Fruit fly (Drosophila melanogaster) whole organism, embryonic: ENCODE data around the gene Ubc4.
A peak's percentile ranks its signal among the peaks of the same experiment; 100 is the strongest.

Experiments used
- Atf3 ChIP-seq: fragments of 200-800 bp; sonication (Bioruptor generic); optimal IDR thresholded peaks from 3 replicates; lab custom pipeline; 2016; ENCODE audit warnings: missing biosample characterization, missing genetic modification characterization
- CG1024 ChIP-seq: fragments of 200-800 bp; sonication (Bioruptor generic); IDR thresholded peaks from 2 replicates; pipeline ENCODE4 v1.3.6; 2022; ENCODE audit warnings: missing biosample characterization, missing genetic modification characterization
- CG11504 ChIP-seq: fragments of 200-800 bp; sonication (Bioruptor generic); optimal IDR thresholded peaks from 3 replicates; lab custom pipeline; 2019; ENCODE audit warnings: missing biosample characterization, mild to moderate bottlenecking, missing genetic modification characterization, moderate library complexity
- CG11723 ChIP-seq: fragments of 200-800 bp; sonication (Bioruptor generic); optimal IDR thresholded peaks from 2 replicates; lab custom pipeline; 2017; ENCODE audit warnings: missing biosample characterization, mild to moderate bottlenecking, missing genetic modification characterization
- CG13775 ChIP-seq: fragments of 200-800 bp; sonication (Bioruptor generic); optimal IDR thresholded peaks from 3 replicates; lab custom pipeline; 2017; ENCODE audit warnings: missing biosample characterization, mild to moderate bottlenecking, missing genetic modification characterization
- CG16813 ChIP-seq: fragments of 200-800 bp; sonication (Bioruptor generic); IDR thresholded peaks from 3 replicates; pipeline ENCODE4 v1.3.6; 2022; ENCODE audit warnings: missing biosample characterization, missing genetic modification characterization; ENCODE audit not compliant: partially characterized antibody
- CG17829 ChIP-seq: fragments of 200-800 bp; optimal IDR thresholded peaks from 2 replicates; lab custom pipeline; 2019; ENCODE audit warnings: missing biosample characterization, mild to moderate bottlenecking, missing genetic modification characterization, moderate library complexity
- CG2116 ChIP-seq: fragments of 200-800 bp; sonication (Bioruptor generic); optimal IDR thresholded peaks from 3 replicates; lab custom pipeline; 2018; ENCODE audit warnings: missing biosample characterization, mild to moderate bottlenecking, missing genetic modification characterization
- CG2678 ChIP-seq: fragments of 200-800 bp; sonication (Bioruptor generic); optimal IDR thresholded peaks from 3 replicates; lab custom pipeline; 2019; ENCODE audit warnings: missing biosample characterization, mild to moderate bottlenecking, missing genetic modification characterization, moderate library complexity
- CG6254 ChIP-seq: fragments of 200-800 bp; sonication (Bioruptor generic); optimal IDR thresholded peaks from 3 replicates; lab custom pipeline; 2017; ENCODE audit warnings: mild to moderate bottlenecking, missing biosample characterization, missing genetic modification reagents, missing genetic modification characterization
- CG6683 ChIP-seq: fragments of 200-800 bp; sonication (Bioruptor generic); optimal IDR thresholded peaks from 2 replicates; lab custom pipeline; 2017; ENCODE audit warnings: missing biosample characterization, mild to moderate bottlenecking, missing genetic modification characterization, missing genetic modification reagents
- CG7963 ChIP-seq: fragments of 200-800 bp; sonication (Bioruptor generic); IDR thresholded peaks from 3 replicates; pipeline ENCODE4 v1.3.6; 2022; ENCODE audit warnings: missing biosample characterization, missing genetic modification characterization; ENCODE audit not compliant: partially characterized antibody
- CG9609 ChIP-seq: fragments of 200-800 bp; sonication (Bioruptor generic); optimal IDR thresholded peaks from 3 replicates; lab custom pipeline; 2016; ENCODE audit warnings: missing biosample characterization, missing genetic modification characterization
- CoRest ChIP-seq: fragments of 200-800 bp; sonication (Bioruptor generic); optimal IDR thresholded peaks from 3 replicates; lab custom pipeline; 2018; ENCODE audit warnings: missing biosample characterization, mild to moderate bottlenecking, missing genetic modification characterization, moderate library complexity
- D19B ChIP-seq: fragments of 200-800 bp; sonication (Bioruptor generic); optimal IDR thresholded peaks from 2 replicates; lab custom pipeline; 2017; ENCODE audit warnings: missing biosample characterization, mild to moderate bottlenecking, missing genetic modification characterization
- Doc3 ChIP-seq: fragments of 200-800 bp; sonication (Bioruptor generic); IDR thresholded peaks from 3 replicates; pipeline ENCODE4 v1.3.6; 2022; ENCODE audit warnings: missing biosample characterization, missing genetic modification characterization; ENCODE audit not compliant: partially characterized antibody
- Ets65A ChIP-seq: fragments of 200-800 bp; sonication (Bioruptor generic); peaks from one replicate; lab custom pipeline; 2016; ENCODE audit warnings: missing biosample characterization, missing genetic modification characterization
- Fer3 ChIP-seq: fragments of 200-800 bp; sonication (Bioruptor generic); optimal IDR thresholded peaks from 2 replicates; lab custom pipeline; 2018; ENCODE audit warnings: missing biosample characterization, mild to moderate bottlenecking, missing genetic modification characterization, moderate library complexity
- Hr78 ChIP-seq, 2 experiments: fragments of 200-800 bp in 1 of 2; fragments of >200 bp in 1 of 2; sonication (Bioruptor generic) in 1 of 2; optimal IDR thresholded peaks; 2 replicates each; lab custom pipeline; 2017 to 2019; ENCODE audit warnings: missing biosample characterization in 2 of 2, missing genetic modification characterization in 2 of 2, mild to moderate bottlenecking in 1 of 2, moderate library complexity in 1 of 2
- NC2α ChIP-seq: fragments of 200-800 bp; sonication (Bioruptor generic); optimal IDR thresholded peaks from 2 replicates; lab custom pipeline; 2016; ENCODE audit warnings: missing biosample characterization, missing genetic modification characterization
- Oaz ChIP-seq: fragments of 200-800 bp; sonication (Bioruptor generic); IDR thresholded peaks from 2 replicates; pipeline ENCODE4 v1.3.6; 2022; ENCODE audit warnings: missing biosample characterization, missing genetic modification characterization
- Ravus ChIP-seq: fragments of 200-800 bp; sonication (Bioruptor generic); IDR thresholded peaks from 2 replicates; pipeline ENCODE4 v1.3.6; 2022; ENCODE audit warnings: missing biosample characterization, missing genetic modification characterization
- Sin3A ChIP-seq: fragments of >200 bp; optimal IDR thresholded peaks from 2 replicates; lab custom pipeline; 2018
- chif ChIP-seq, 2 experiments: fragments of 200-800 bp; sonication (Bioruptor generic); optimal IDR thresholded peaks; 3 replicates each; lab custom pipeline; 2016; ENCODE audit warnings: missing biosample characterization in 2 of 2, missing genetic modification characterization in 2 of 2
- dmrt11E ChIP-seq: fragments of 200-800 bp; sonication (Bioruptor generic); optimal IDR thresholded peaks from 3 replicates; lab custom pipeline; 2018; ENCODE audit warnings: missing biosample characterization, mild to moderate bottlenecking, missing genetic modification characterization, moderate library complexity
- dpn ChIP-seq, 2 experiments: fragments of 200-800 bp; sonication (Bioruptor generic); optimal IDR thresholded peaks; 3 replicates each; lab custom pipeline; 2016; ENCODE audit warnings: missing biosample characterization in 2 of 2, missing genetic modification characterization in 2 of 2
- emc ChIP-seq: fragments of 200-800 bp; sonication (Bioruptor generic); optimal IDR thresholded peaks from 2 replicates; lab custom pipeline; 2016; ENCODE audit warnings: missing biosample characterization, missing genetic modification characterization
- fru ChIP-seq: fragments of >200 bp; optimal IDR thresholded peaks from 2 replicates; lab custom pipeline; 2017
- h ChIP-seq: fragments of >200 bp; optimal IDR thresholded peaks from 2 replicates; lab custom pipeline; 2017
- her ChIP-seq: fragments of 200-800 bp; sonication (Bioruptor generic); optimal IDR thresholded peaks from 2 replicates; lab custom pipeline; 2016; ENCODE audit warnings: missing biosample characterization, missing genetic modification characterization
- jigr1 ChIP-seq: fragments of 200-800 bp; sonication (Bioruptor generic); IDR thresholded peaks from 3 replicates; pipeline ENCODE4 v1.3.6; 2022; ENCODE audit warnings: missing biosample characterization, missing genetic modification characterization
- lbe ChIP-seq: fragments of 200-800 bp; sonication (Bioruptor generic); optimal IDR thresholded peaks from 2 replicates; lab custom pipeline; 2016; ENCODE audit warnings: missing biosample characterization, mild to moderate bottlenecking, missing genetic modification characterization
- luna ChIP-seq: fragments of 200-800 bp; sonication (Bioruptor generic); optimal IDR thresholded peaks from 2 replicates; lab custom pipeline; 2016; ENCODE audit warnings: missing biosample characterization, missing genetic modification characterization
- mld ChIP-seq: fragments of 200-800 bp; sonication (Bioruptor generic); IDR thresholded peaks from 3 replicates; pipeline ENCODE4 v1.3.6; 2022; ENCODE audit warnings: missing biosample characterization, missing genetic modification characterization; ENCODE audit not compliant: partially characterized antibody
- nom ChIP-seq: fragments of 200-800 bp; sonication (Bioruptor generic); optimal IDR thresholded peaks from 2 replicates; lab custom pipeline; 2017; ENCODE audit warnings: missing biosample characterization, missing genetic modification characterization, mild to moderate bottlenecking, moderate library complexity, missing genetic modification reagents
- oc ChIP-seq: fragments of 200-800 bp; sonication (Bioruptor generic); optimal IDR thresholded peaks from 2 replicates; lab custom pipeline; 2018; ENCODE audit warnings: missing biosample characterization, mild to moderate bottlenecking, missing genetic modification characterization, moderate library complexity
- odd ChIP-seq: fragments of 200-800 bp; sonication (Bioruptor generic); optimal IDR thresholded peaks from 2 replicates; lab custom pipeline; 2017; ENCODE audit warnings: missing biosample characterization, mild to moderate bottlenecking, missing genetic modification characterization
- org-1 ChIP-seq: fragments of 200-800 bp; sonication (Bioruptor generic); optimal IDR thresholded peaks from 2 replicates; lab custom pipeline; 2017; ENCODE audit warnings: missing biosample characterization, missing genetic modification characterization
- otp ChIP-seq: fragments of 200-800 bp; sonication (Bioruptor generic); IDR thresholded peaks from 3 replicates; pipeline ENCODE4, ENCODE4 v1.3.6; 2022; ENCODE audit warnings: missing biosample characterization, missing genetic modification characterization
- pan ChIP-seq, 4 experiments: fragments of >200 bp in 3 of 4; fragments of 200-800 bp in 1 of 4; sonication (Bioruptor generic) in 1 of 4; optimal IDR thresholded peaks in 3 of 4; IDR thresholded peaks in 1 of 4; 2 replicates each; pipeline versions ENCODE4 v1.3.6 to Lab custom; 2017 to 2022; ENCODE audit warnings: missing biosample characterization in 2 of 4, missing genetic modification characterization in 2 of 4, mixed read lengths in 1 of 4
- pb ChIP-seq: fragments of 200-800 bp; sonication (Bioruptor generic); optimal IDR thresholded peaks from 3 replicates; lab custom pipeline; 2016; ENCODE audit warnings: missing biosample characterization, missing genetic modification characterization
- stc ChIP-seq: fragments of 200-800 bp; sonication (Bioruptor generic); IDR thresholded peaks from 2 replicates; pipeline ENCODE4 v1.3.6; 2022; ENCODE audit warnings: missing biosample characterization, missing genetic modification characterization
- trh ChIP-seq: fragments of 200-800 bp; sonication (Bioruptor generic); optimal IDR thresholded peaks from 2 replicates; lab custom pipeline; 2016; ENCODE audit warnings: missing biosample characterization, missing genetic modification characterization
- unc-4 ChIP-seq: fragments of 200-800 bp; sonication (Bioruptor generic); IDR thresholded peaks from 2 replicates; pipeline ENCODE4 v1.3.6; 2022; ENCODE audit warnings: missing biosample characterization, missing genetic modification characterization; ENCODE audit not compliant: partially characterized antibody
- wdn ChIP-seq: fragments of 200-800 bp; sonication (Bioruptor generic); IDR thresholded peaks from 2 replicates; pipeline ENCODE4 v1.3.6; 2022; ENCODE audit warnings: missing biosample characterization, missing genetic modification characterization

The Ubc4 gene

dm6 chr3L:9695647-9696046 is 2.5 kb upstream of the Ubc4 start (continued):
- peak; percentile 12 for TF ChIP-seq CG13775 (GFP tag; lab: Kevin White, UChicago)
- no peak for TF ChIP-seq CG6683 (GFP tag; lab: Kevin White, UChicago)
- TF ChIP-seq CG11504 (tag; lab: Kevin White, UChicago): peak; percentile 62
- no peak for TF ChIP-seq CG11723 (GFP tag; lab: Kevin White, UChicago)
- no peak for TF ChIP-seq chif (GFP tag; optimal IDR thresholded peaks at IDR 0.05; lab: Kevin White, UChicago)
- TF ChIP-seq fru: no peak
- TF ChIP-seq otp (GFP tag; lab: Robert Waterston, UW): no peak
- no peak for TF ChIP-seq Doc3 (GFP tag; lab: Robert Waterston, UW)
- TF ChIP-seq CG2116 (GFP tag; lab: Kevin White, UChicago): no peak
- TF ChIP-seq Sin3A (lab: Kevin White, UChicago): no peak
- no peak for TF ChIP-seq jigr1
- peak; percentile 44 for TF ChIP-seq CoRest (tag; lab: Kevin White, UChicago)
- TF ChIP-seq dmrt11E: no peak
- no peak for TF ChIP-seq nom (GFP tag; lab: Kevin White, UChicago)
- TF ChIP-seq pan (optimal IDR thresholded peaks at IDR 0.05; lab: Kevin White, UChicago): no peak
- no peak for TF ChIP-seq pan (GFP tag; optimal IDR thresholded peaks at IDR 0.05 in 1 of 2, IDR thresholded peaks at IDR 0.05 in 1 of 2)
- TF ChIP-seq Hr78 (GFP tag; optimal IDR thresholded peaks at IDR 0.05; lab: Kevin White, UChicago): no peak
- no peak for TF ChIP-seq Ravus (GFP tag; lab: Robert Waterston, UW)
- no peak for TF ChIP-seq her (GFP tag; lab: Kevin White, UChicago)
- TF ChIP-seq Ets65A (GFP tag; lab: Kevin White, UChicago): no peak
- no peak for TF ChIP-seq luna (GFP tag; lab: Kevin White, UChicago)
- no peak for TF ChIP-seq lbe (GFP tag; lab: Kevin White, UChicago)
- no peak for TF ChIP-seq mld
- TF ChIP-seq org-1: peak; percentile 20
- no peak for TF ChIP-seq emc
- TF ChIP-seq D19B (GFP tag; lab: Kevin White, UChicago): no peak
- TF ChIP-seq dpn (GFP tag; optimal IDR thresholded peaks at IDR 0.05; lab: Kevin White, UChicago): peak in 1 of 2 experiments; percentile 8
- TF ChIP-seq CG17829: peak; percentile 12
- no peak for TF ChIP-seq CG7963 (GFP tag; lab: Robert Waterston, UW)
- TF ChIP-seq CG16813: no peak
- TF ChIP-seq CG1024: no peak
- TF ChIP-seq Oaz (GFP tag; lab: Robert Waterston, UW): no peak
- no peak for TF ChIP-seq Atf3 (GFP tag; lab: Kevin White, UChicago)
- TF ChIP-seq wdn (GFP tag; lab: Robert Waterston, UW): no peak
- no peak for TF ChIP-seq NC2α
- TF ChIP-seq CG6254 (GFP tag; lab: Kevin White, UChicago): no peak
- no peak for TF ChIP-seq pb (GFP tag; lab: Kevin White, UChicago)
- TF ChIP-seq CG2678 (tag; lab: Kevin White, UChicago): peak; percentile 74
- no peak for TF ChIP-seq odd (GFP tag; lab: Kevin White, UChicago)
- no peak for TF ChIP-seq oc
- TF ChIP-seq Fer3: no peak
- no peak for TF ChIP-seq trh (GFP tag; lab: Kevin White, UChicago)
- no peak for TF ChIP-seq CG9609 (GFP tag; lab: Kevin White, UChicago)
- TF ChIP-seq h (lab: Kevin White, UChicago): no peak
- no peak for TF ChIP-seq stc (GFP tag; lab: Robert Waterston, UW)
- TF ChIP-seq unc-4 (GFP tag; lab: Robert Waterston, UW): no peak
